Fruit fly (Drosophila melanogaster) whole organism, embryonic: ENCODE results near the gene CG15200.

Experiments used
- CG1024 ChIP-seq: fragments of 200-800 bp; sonication (Bioruptor generic); IDR thresholded peaks from 2 replicates; pipeline ENCODE4 v1.3.6; 2022; ENCODE audit warnings: missing biosample characterization, missing genetic modification characterization
- CG2875 ChIP-seq: fragments of 200-800 bp; sonication (Bioruptor generic); optimal IDR thresholded peaks from 2 replicates; lab custom pipeline; 2017; ENCODE audit warnings: missing biosample characterization, mild to moderate bottlenecking, missing genetic modification characterization, missing genetic modification reagents
- CG31365 ChIP-seq: fragments of 200-800 bp; sonication (Bioruptor generic); optimal IDR thresholded peaks from 2 replicates; lab custom pipeline; 2018; ENCODE audit warnings: missing biosample characterization, mild to moderate bottlenecking, missing genetic modification characterization
- CG4360 ChIP-seq: fragments of 200-800 bp; sonication (Bioruptor generic); IDR thresholded peaks from 2 replicates; pipeline ENCODE4 v1.3.6; 2022; ENCODE audit warnings: missing biosample characterization, missing genetic modification characterization
- Doc2 ChIP-seq: fragments of 200-800 bp; sonication (Bioruptor generic); IDR thresholded peaks from 2 replicates; pipeline ENCODE4 v1.3.6; 2022; ENCODE audit warnings: missing biosample characterization, missing genetic modification characterization
- Nf-YC ChIP-seq: fragments of 200-800 bp; optimal IDR thresholded peaks from 3 replicates; lab custom pipeline; 2019; ENCODE audit warnings: missing biosample characterization, mild to moderate bottlenecking, missing genetic modification characterization, moderate library complexity
- luna ChIP-seq: fragments of 200-800 bp; sonication (Bioruptor generic); optimal IDR thresholded peaks from 2 replicates; lab custom pipeline; 2016; ENCODE audit warnings: missing biosample characterization, missing genetic modification characterization
- oc ChIP-seq: fragments of 200-800 bp; sonication (Bioruptor generic); optimal IDR thresholded peaks from 2 replicates; lab custom pipeline; 2018; ENCODE audit warnings: missing biosample characterization, mild to moderate bottlenecking, missing genetic modification characterization, moderate library complexity

- TF ChIP-seq CG4360 (no peak), luna (GFP tag; lab: Kevin White, UChicago) (no peak), oc (tag; lab: Kevin White, UChicago) (peak; percentile 66), Doc2 (GFP tag; lab: Robert Waterston, UW) (no peak), CG2875 (GFP tag; lab: Kevin White, UChicago) (no peak), CG1024 (GFP tag; lab: Robert Waterston, UW) (peak; percentile 78), CG31365 (tag; lab: Kevin White, UChicago) (no peak), Nf-YC (tag; lab: Kevin White, UChicago) (no peak)
Measured at dm6 chrX:11137566-11138186, 45.1 kb upstream of the CG15200 start, which contains the start of gene CDK2AP1.
